Worm (Caenorhabditis elegans) whole organism, early embryonic: ENCODE results near the gene pfut-1.

Experiments used
- ama-1 ChIP-seq: fragments of 150-350 bp; optimal IDR thresholded peaks from 2 replicates; lab custom pipeline; 2014
- flt-1 ChIP-seq: fragments of 200-800 bp; sonication (Bioruptor generic); IDR thresholded peaks from 2 replicates; pipeline ENCODE4 v1.3.6; 2022; ENCODE audit warnings: missing genetic modification characterization, missing compliant biosample characterization

- TF ChIP-seq flt-1 (GFP tag; lab: Robert Waterston, UW) (no peak), ama-1 (no peak)
Observed at ce11 chrX:3204778-3205177, 39.2 kb downstream of the pfut-1 start, which contains the start of gene F28B4.1.
